Fruit fly (Drosophila melanogaster) whole organism, pupa: ENCODE data around the gene spn-E.

Experiments
- CG10348 ChIP-seq: fragments of 200-800 bp; sonication (Bioruptor generic); IDR thresholded peaks from 2 replicates; pipeline ENCODE4 v1.3.6; 2022; ENCODE audit warnings: missing biosample characterization, missing genetic modification characterization
- CG12605 ChIP-seq: fragments of 200-800 bp; sonication (Bioruptor generic); IDR thresholded peaks from 2 replicates; pipeline ENCODE4 v1.3.6; 2022; ENCODE audit warnings: missing biosample characterization, missing genetic modification characterization
- CG15710 ChIP-seq: fragments of 200-800 bp; sonication (Bioruptor generic); optimal IDR thresholded peaks from 2 replicates; lab custom pipeline; 2018; ENCODE audit warnings: missing biosample characterization, mild to moderate bottlenecking, missing genetic modification characterization, moderate library complexity
- CG34367 ChIP-seq: fragments of 200-800 bp; sonication (Bioruptor generic); optimal IDR thresholded peaks from 2 replicates; lab custom pipeline; 2018; ENCODE audit warnings: missing biosample characterization, mild to moderate bottlenecking, missing genetic modification characterization
- CG8159 ChIP-seq: fragments of 200-800 bp; sonication (Bioruptor generic); optimal IDR thresholded peaks from 3 replicates; lab custom pipeline; 2018; ENCODE audit warnings: missing biosample characterization, mild to moderate bottlenecking, missing genetic modification characterization, moderate library complexity
- CG9948 ChIP-seq: fragments of 200-800 bp; sonication (Bioruptor generic); optimal IDR thresholded peaks from 2 replicates; lab custom pipeline; 2018; ENCODE audit warnings: missing biosample characterization, mild to moderate bottlenecking, missing genetic modification characterization, moderate library complexity
- D1 ChIP-seq: fragments of 200-800 bp; sonication (Bioruptor generic); optimal IDR thresholded peaks from 2 replicates; lab custom pipeline; 2018; ENCODE audit warnings: missing biosample characterization, mild to moderate bottlenecking, missing genetic modification characterization, moderate library complexity
- Pif1A ChIP-seq: fragments of 200-800 bp; sonication (Bioruptor generic); optimal IDR thresholded peaks from 3 replicates; lab custom pipeline; 2016; ENCODE audit warnings: missing biosample characterization, missing genetic modification characterization

DNA sequence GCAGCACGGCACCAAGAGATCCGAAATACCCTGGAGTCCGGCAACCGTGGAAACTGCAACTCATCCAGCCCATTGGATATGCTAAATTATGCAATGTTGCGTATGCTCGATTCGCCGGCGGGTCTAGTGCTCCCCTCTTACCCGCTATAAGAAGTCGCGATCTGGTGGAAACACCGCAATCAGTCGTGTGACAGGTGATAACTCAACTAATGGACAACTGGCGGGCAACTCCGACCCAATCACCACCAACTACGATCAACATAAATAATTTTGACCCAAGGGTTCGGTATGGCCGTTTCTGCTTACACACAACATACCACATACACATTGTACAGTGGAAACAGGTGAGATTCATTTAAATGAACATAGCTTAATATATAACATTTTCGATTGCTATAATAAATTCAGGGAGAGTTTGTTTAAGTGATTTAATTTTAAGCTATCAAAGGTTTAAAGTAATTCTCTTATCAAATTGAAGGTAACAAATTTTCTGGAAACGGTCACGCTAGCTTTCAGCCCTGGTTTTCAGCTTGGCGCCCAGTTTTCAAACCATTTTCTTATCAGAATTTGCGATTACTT is 20.1 kb downstream of the spn-E start, which contains the start of gene Hmt-1:
- no peak for TF ChIP-seq CG34367 (tag; lab: Kevin White, UChicago)
- no peak for TF ChIP-seq CG8159 (tag; lab: Kevin White, UChicago)
- no peak for TF ChIP-seq CG15710 (tag; lab: Kevin White, UChicago)
- no peak for TF ChIP-seq Pif1A (GFP tag; lab: Kevin White, UChicago)
- no peak for TF ChIP-seq CG9948 (tag; lab: Kevin White, UChicago)
- no peak for TF ChIP-seq CG10348 (GFP tag; lab: Robert Waterston, UW)
- TF ChIP-seq D1: no peak
- no peak for TF ChIP-seq CG12605
